Worm (Caenorhabditis elegans) whole organism, L3 larva: ENCODE data around the gene C33G8.2.

Source experiments
- aly-2 ChIP-seq: fragments of 150-350 bp; optimal IDR thresholded peaks from 2 replicates; lab custom pipeline; 2014; ENCODE audit warnings: missing biosample characterization, missing genetic modification characterization
- ama-1 ChIP-seq: fragments of 150-350 bp; optimal IDR thresholded peaks from 2 replicates; lab custom pipeline; 2018
- ceh-16 ChIP-seq: sonication (generic microtip); optimal IDR thresholded peaks from 2 replicates; lab custom pipeline; 2017; ENCODE audit warnings: missing biosample characterization, missing genetic modification characterization
- elt-1 ChIP-seq: fragments of 150-350 bp; optimal IDR thresholded peaks from 2 replicates; lab custom pipeline; 2014; ENCODE audit warnings: missing biosample characterization, missing genetic modification characterization
- lin-39 ChIP-seq: fragments of 150-350 bp; optimal IDR thresholded peaks from 2 replicates; lab custom pipeline; 2018; ENCODE audit warnings: missing biosample characterization, missing genetic modification reagents, missing genetic modification characterization
- unc-62 ChIP-seq: fragments of 150-350 bp; sonication (generic microtip); optimal IDR thresholded peaks from 4 replicates; lab custom pipeline; 2014; ENCODE audit warnings: missing biosample characterization, missing genetic modification reagents, missing genetic modification characterization
- ztf-11 ChIP-seq: fragments of 150-350 bp; optimal IDR thresholded peaks from 2 replicates; lab custom pipeline; 2014; ENCODE audit warnings: missing biosample characterization, missing genetic modification characterization

ce11 chrV:6982813-6983212 is 26.7 kb upstream of the C33G8.2 start, which contains the start of gene nhr-161:
- TF ChIP-seq unc-62 (GFP tag; lab: Kevin White, UChicago) (no peak), aly-2 (tag; lab: Kevin White, UChicago) (no peak), ceh-16 (tag; lab: Kevin White, UChicago) (no peak), elt-1 (no peak), ama-1 (lab: Kevin White, UChicago) (no peak), lin-39 (no peak), ztf-11 (no peak)
